Worm (Caenorhabditis elegans) whole organism, late embryonic: ENCODE results near the gene M03E7.2.

ENCODE experiments used
- dve-1 ChIP-seq: sonication (generic microtip); optimal IDR thresholded peaks from 2 replicates; lab custom pipeline; 2017; ENCODE audit warnings: antibody characterized with exemption, mild to moderate bottlenecking, missing genetic modification characterization, missing compliant biosample characterization
- fax-1 ChIP-seq: sonication (generic microtip); optimal IDR thresholded peaks from 2 replicates; lab custom pipeline; 2016; ENCODE audit warnings: missing genotype, missing genetic modification characterization, missing compliant biosample characterization
- hlh-30 ChIP-seq: sonication (generic microtip); optimal IDR thresholded peaks from 2 replicates; lab custom pipeline; 2017; ENCODE audit warnings: antibody characterized with exemption, missing genetic modification characterization, missing compliant biosample characterization; ENCODE audit not compliant: insufficient read depth
- hlh-6 ChIP-seq: sonication (generic microtip); optimal IDR thresholded peaks from 2 replicates; lab custom pipeline; 2016; ENCODE audit warnings: missing genotype, missing genetic modification characterization, missing compliant biosample characterization
- nfya-1 ChIP-seq: sonication (generic microtip); optimal IDR thresholded peaks from 2 replicates; lab custom pipeline; 2017; ENCODE audit warnings: missing genetic modification characterization, mild to moderate bottlenecking, missing compliant biosample characterization, antibody characterized with exemption, moderate library complexity
- nhr-11 ChIP-seq: fragments of 150-350 bp; optimal IDR thresholded peaks from 2 replicates; lab custom pipeline; 2014; ENCODE audit warnings: missing biosample characterization, missing genetic modification characterization
- pat-9 ChIP-seq: fragments of 200-800 bp; sonication (Bioruptor generic); optimal IDR thresholded peaks from 2 replicates; lab custom pipeline; 2018; ENCODE audit warnings: mild to moderate bottlenecking, missing genetic modification characterization, moderate library complexity, missing compliant biosample characterization
- pax-1 ChIP-seq: fragments of 150-350 bp; optimal IDR thresholded peaks from 2 replicates; lab custom pipeline; 2014; ENCODE audit warnings: missing biosample characterization, missing genetic modification characterization
- pha-4 ChIP-seq: fragments of 150-350 bp; optimal IDR thresholded peaks from 2 replicates; lab custom pipeline; 2018; ENCODE audit warnings: missing biosample characterization, missing genetic modification reagents, missing genetic modification characterization
- sdc-2 ChIP-seq: sonication (generic microtip); optimal IDR thresholded peaks from 2 replicates; lab custom pipeline; 2016; ENCODE audit warnings: missing genotype, missing genetic modification characterization, missing compliant biosample characterization
- sox-2 ChIP-seq: fragments of 200-800 bp; sonication (Bioruptor generic); IDR thresholded peaks from 2 replicates; pipeline ENCODE4 v1.3.6; 2022; ENCODE audit warnings: missing genetic modification reagents, missing genetic modification characterization, missing compliant biosample characterization
- tbx-7 ChIP-seq: sonication (generic microtip); optimal IDR thresholded peaks from 2 replicates; lab custom pipeline; 2016; ENCODE audit warnings: missing genotype, missing genetic modification characterization, missing compliant biosample characterization
- ztf-16 ChIP-seq: sonication (generic microtip); optimal IDR thresholded peaks from 2 replicates; lab custom pipeline; 2017; ENCODE audit warnings: missing genetic modification characterization, missing compliant biosample characterization

DNA sequence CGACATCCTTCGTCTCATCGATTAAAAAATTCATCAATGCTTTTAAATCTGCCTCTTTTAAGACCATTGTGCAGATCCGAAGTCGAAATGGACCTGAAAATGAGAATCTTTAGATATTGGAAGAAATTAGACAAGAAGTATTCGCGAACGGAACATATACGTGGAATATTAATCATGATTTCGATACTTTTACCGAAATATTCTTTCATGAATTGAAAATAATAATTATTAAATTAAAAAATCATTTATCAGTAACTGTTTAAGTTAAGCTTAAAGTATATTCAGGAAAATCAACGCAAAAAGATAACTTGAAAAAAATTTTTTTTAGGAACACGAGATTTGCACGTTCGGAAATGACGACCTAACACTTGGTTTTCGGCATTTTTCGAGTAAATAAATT is 16.1 kb upstream of the M03E7.2 start, which contains the start of gene CD4.8:
- TF ChIP-seq sdc-2 (tag; lab: Kevin White, UChicago) (no peak), pax-1 (tag; lab: Kevin White, UChicago) (no peak), ztf-16 (tag; lab: Kevin White, UChicago) (no peak), nhr-11 (tag; lab: Kevin White, UChicago) (no peak), fax-1 (no peak), hlh-30 (no peak), nfya-1 (no peak), dve-1 (tag; lab: Kevin White, UChicago) (no peak), tbx-7 (tag; lab: Kevin White, UChicago) (no peak), pha-4 (no peak), pat-9 (no peak), hlh-6 (no peak), sox-2 (GFP tag; lab: Robert Waterston, UW) (no peak)
